Fruit fly (Drosophila melanogaster) whole organism, adult: ENCODE data around the gene Nep7.

ENCODE experiments used
- CG11617 ChIP-seq: fragments of 200-800 bp; sonication (Bioruptor generic); optimal IDR thresholded peaks from 2 replicates; lab custom pipeline; 2017; ENCODE audit warnings: mild to moderate bottlenecking, missing biosample characterization, missing genetic modification reagents, missing genetic modification characterization
- CG12768 ChIP-seq: fragments of 200-800 bp; sonication (Bioruptor generic); optimal IDR thresholded peaks from 2 replicates; lab custom pipeline; 2017; ENCODE audit warnings: missing biosample characterization, missing genetic modification characterization, mild to moderate bottlenecking, moderate library complexity, missing genetic modification reagents
- CG14711 ChIP-seq: fragments of 200-800 bp; sonication (Bioruptor generic); optimal IDR thresholded peaks from 2 replicates; lab custom pipeline; 2018; ENCODE audit warnings: missing biosample characterization, mild to moderate bottlenecking, missing genetic modification characterization, moderate library complexity
- CG1620 ChIP-seq: fragments of 200-800 bp; sonication (Bioruptor generic); optimal IDR thresholded peaks from 2 replicates; lab custom pipeline; 2016; ENCODE audit warnings: missing biosample characterization, missing genetic modification characterization
- CG33017 ChIP-seq: fragments of 200-800 bp; sonication (Bioruptor generic); optimal IDR thresholded peaks from 2 replicates; lab custom pipeline; 2018; ENCODE audit warnings: missing biosample characterization, mild to moderate bottlenecking, missing genetic modification characterization, moderate library complexity
- CG5204 ChIP-seq: fragments of 200-800 bp; sonication (Bioruptor generic); optimal IDR thresholded peaks from 2 replicates; lab custom pipeline; 2016; ENCODE audit warnings: missing biosample characterization, missing genetic modification characterization
- CG7045 ChIP-seq: fragments of 200-800 bp; sonication (Bioruptor generic); optimal IDR thresholded peaks from 2 replicates; lab custom pipeline; 2017; ENCODE audit warnings: missing biosample characterization, mild to moderate bottlenecking, missing genetic modification characterization
- Clk ChIP-seq: fragments of 200-800 bp; sonication (Bioruptor generic); optimal IDR thresholded peaks from 2 replicates; lab custom pipeline; 2017; ENCODE audit warnings: missing biosample characterization, missing genetic modification characterization
- Crg-1 ChIP-seq: fragments of 200-800 bp; sonication (Bioruptor generic); optimal IDR thresholded peaks from 2 replicates; lab custom pipeline; 2016; ENCODE audit warnings: missing biosample characterization, missing genetic modification characterization
- Hr96 ChIP-seq: fragments of 200-800 bp; sonication (Bioruptor generic); optimal IDR thresholded peaks from 2 replicates; lab custom pipeline; 2016; ENCODE audit warnings: missing biosample characterization, missing genetic modification characterization
- Mnt ChIP-seq: fragments of 200-800 bp; sonication (Bioruptor generic); optimal IDR thresholded peaks from 2 replicates; lab custom pipeline; 2016; ENCODE audit warnings: missing biosample characterization, mild to moderate bottlenecking, missing genetic modification characterization
- bab1 ChIP-seq: fragments of 200-800 bp; sonication (Bioruptor generic); optimal IDR thresholded peaks from 3 replicates; lab custom pipeline; 2019; ENCODE audit warnings: missing biosample characterization, mild to moderate bottlenecking, missing genetic modification characterization, moderate library complexity
- cic ChIP-seq: fragments of 200-800 bp; sonication (Bioruptor generic); optimal IDR thresholded peaks from 2 replicates; lab custom pipeline; 2017; ENCODE audit warnings: missing biosample characterization, mild to moderate bottlenecking, missing genetic modification characterization, moderate library complexity
- cnc ChIP-seq, 2 experiments: fragments of >200 bp; optimal IDR thresholded peaks; 2 replicates each; lab custom pipeline; 2017
- kay ChIP-seq: fragments of 200-800 bp; sonication (Bioruptor generic); peaks from one replicate; lab custom pipeline; 2016; ENCODE audit warnings: missing biosample characterization, missing genetic modification characterization, borderline replicate concordance
- ovo ChIP-seq: fragments of 200-800 bp; sonication (Bioruptor generic); optimal IDR thresholded peaks from 2 replicates; lab custom pipeline; 2016; ENCODE audit warnings: missing biosample characterization, missing genetic modification characterization
- toe ChIP-seq: fragments of 200-800 bp; sonication (Bioruptor generic); optimal IDR thresholded peaks from 2 replicates; lab custom pipeline; 2016; ENCODE audit warnings: missing biosample characterization, missing genetic modification characterization

Nep7 gene

DNA sequence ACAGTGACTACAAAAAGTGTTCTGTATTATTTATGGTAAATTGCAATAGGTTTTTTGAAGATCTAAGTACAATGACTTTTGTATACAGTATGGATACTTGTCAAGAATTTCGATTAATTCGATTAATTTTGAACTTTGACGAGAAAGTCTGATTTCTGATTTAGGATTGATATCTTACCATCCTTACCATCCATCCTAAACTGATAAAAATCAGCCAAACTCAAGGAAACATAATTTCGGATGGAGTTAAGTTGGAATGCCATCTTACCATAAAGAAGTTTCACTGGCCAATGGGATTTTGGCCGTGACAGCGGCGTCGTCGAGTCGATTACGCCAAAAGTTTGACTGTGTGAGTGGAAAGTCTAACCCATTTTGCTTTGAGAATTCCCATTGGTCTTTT, 35.9 kb downstream of the Nep7 start, which contains the start of gene CG4815:
Gene CG4815, minus strand, starts transcription at position 101 of the 400 bp plus-strand sequence.
- TF ChIP-seq CG11617 (GFP tag; lab: Kevin White, UChicago) = no peak
- TF ChIP-seq Hr96 (GFP tag; lab: Kevin White, UChicago) = no peak
- TF ChIP-seq kay (GFP tag; lab: Kevin White, UChicago) = no peak
- TF ChIP-seq toe (GFP tag; lab: Kevin White, UChicago) = no peak
- TF ChIP-seq ovo (GFP tag; lab: Kevin White, UChicago) = no peak
- TF ChIP-seq CG14711 = no peak
- no peak for TF ChIP-seq Crg-1 (GFP tag; lab: Kevin White, UChicago)
- no peak for TF ChIP-seq cic
- TF ChIP-seq bab1 (GFP tag; lab: Kevin White, UChicago) = no peak
- TF ChIP-seq cnc (optimal IDR thresholded peaks at IDR 0.05; lab: Kevin White, UChicago) = no peak
- TF ChIP-seq Clk (GFP tag; lab: Kevin White, UChicago) = no peak
- TF ChIP-seq CG1620 = no peak

dm6 chr3R:28004034-28004433, 49.3 kb downstream of the Nep7 start:
- no peak for TF ChIP-seq bab1 (GFP tag; lab: Kevin White, UChicago)
- no peak for TF ChIP-seq Mnt
- no peak for TF ChIP-seq Crg-1 (GFP tag; lab: Kevin White, UChicago)
- TF ChIP-seq CG1620 = no peak
- TF ChIP-seq toe (GFP tag; lab: Kevin White, UChicago) = no peak
- TF ChIP-seq CG12768 (GFP tag; lab: Kevin White, UChicago) = no peak
- TF ChIP-seq cnc (optimal IDR thresholded peaks at IDR 0.05; lab: Kevin White, UChicago) = no peak
- no peak for TF ChIP-seq kay (GFP tag; lab: Kevin White, UChicago)
- no peak for TF ChIP-seq Clk (GFP tag; lab: Kevin White, UChicago)
- TF ChIP-seq ovo (GFP tag; lab: Kevin White, UChicago) = no peak
- no peak for TF ChIP-seq Hr96 (GFP tag; lab: Kevin White, UChicago)
- no peak for TF ChIP-seq CG11617 (GFP tag; lab: Kevin White, UChicago)
- TF ChIP-seq CG7045 (GFP tag; lab: Kevin White, UChicago) = no peak
- no peak for TF ChIP-seq CG33017 (tag; lab: Kevin White, UChicago)
- TF ChIP-seq cic = no peak
- TF ChIP-seq CG5204 (GFP tag; lab: Kevin White, UChicago) = no peak
